Worm (Caenorhabditis elegans): ENCODE results near the gene C50F4.8.

DNA sequence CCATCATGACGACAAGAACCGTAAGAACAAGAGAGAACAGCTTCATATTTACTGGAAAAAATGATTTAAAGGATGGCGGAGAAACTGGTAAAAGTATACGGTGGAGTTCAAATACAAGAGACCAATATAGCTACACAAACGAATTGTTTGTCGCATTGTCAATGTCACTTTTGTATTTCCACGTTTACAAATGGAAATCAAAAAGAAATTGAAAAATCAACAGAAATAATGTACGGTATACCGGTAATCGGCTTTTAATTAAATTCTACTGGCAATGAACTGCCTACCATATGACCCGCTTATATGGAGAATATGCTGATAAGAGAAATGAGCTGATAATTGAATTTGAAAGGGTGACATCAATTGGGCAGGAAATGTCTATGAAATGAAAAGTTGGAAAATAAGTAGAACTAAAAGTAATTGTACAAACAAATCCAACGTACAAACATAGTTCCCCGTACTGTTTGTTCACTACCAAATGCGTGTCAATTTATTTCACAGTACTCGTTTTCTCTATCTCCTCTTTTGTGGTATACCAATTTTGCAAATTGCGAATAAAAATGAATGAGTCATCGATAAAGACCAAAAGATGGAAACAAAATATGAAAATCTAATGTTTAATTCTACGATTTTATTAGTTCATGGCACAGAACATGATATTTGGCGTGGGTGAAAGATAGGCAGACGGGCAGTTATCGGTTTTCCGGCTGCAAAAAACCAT, 27.1 kb downstream of the C50F4.8 start, which contains the start of gene K06A4.7:
- no peak for TF ChIP-seq fkh-10 (GFP tag; optimal IDR thresholded peaks at IDR 0.05)
- peak; percentile 67 for TF ChIP-seq pha-4 (tag; optimal IDR thresholded peaks at IDR 0.05)
- no peak for TF ChIP-seq ama-1 (optimal IDR thresholded peaks at IDR 0.05)
- no peak for TF ChIP-seq ztf-4 (tag; optimal IDR thresholded peaks at IDR 0.05)
- TF ChIP-seq nfya-1 (tag; optimal IDR thresholded peaks at IDR 0.05; ENCODE audit: insufficient read depth): no peak
